Fruit fly (Drosophila melanogaster) whole organism, embryonic: ENCODE results near the gene Flad1.
A peak's percentile ranks its signal among the peaks of the same experiment; 100 is the strongest.

Source experiments
- C15 ChIP-seq: fragments of 200-800 bp; sonication (Bioruptor generic); IDR thresholded peaks from 3 replicates; pipeline ENCODE4 v1.3.6; 2022; ENCODE audit warnings: missing biosample characterization, missing genetic modification characterization
- CG11560 ChIP-seq: fragments of 200-800 bp; sonication (Bioruptor generic); IDR thresholded peaks from 3 replicates; pipeline ENCODE4 v1.3.6; 2022; ENCODE audit warnings: missing biosample characterization, missing genetic modification characterization
- CG14050 ChIP-seq: fragments of 200-800 bp; sonication (Bioruptor generic); IDR thresholded peaks from 3 replicates; pipeline ENCODE4 v1.3.6; 2022; ENCODE audit warnings: missing biosample characterization, missing genetic modification characterization
- CG14667 ChIP-seq: fragments of 200-800 bp; sonication (Bioruptor generic); IDR thresholded peaks from 2 replicates; pipeline ENCODE4 v1.3.6; 2022; ENCODE audit warnings: missing biosample characterization, missing genetic modification characterization
- CG14710 ChIP-seq: fragments of 200-800 bp; sonication (Bioruptor generic); optimal IDR thresholded peaks from 3 replicates; lab custom pipeline; 2019; ENCODE audit warnings: missing biosample characterization, mild to moderate bottlenecking, missing genetic modification characterization, moderate library complexity
- CG1603 ChIP-seq: fragments of 200-800 bp; sonication (Bioruptor generic); optimal IDR thresholded peaks from 2 replicates; lab custom pipeline; 2019; ENCODE audit warnings: missing biosample characterization, mild to moderate bottlenecking, missing genetic modification characterization, moderate library complexity
- CG17359 ChIP-seq: fragments of 200-800 bp; sonication (Bioruptor generic); optimal IDR thresholded peaks from 3 replicates; lab custom pipeline; 2018; ENCODE audit warnings: missing biosample characterization, mild to moderate bottlenecking, missing genetic modification characterization, moderate library complexity
- CG18476 ChIP-seq: fragments of 200-800 bp; sonication (Bioruptor generic); optimal IDR thresholded peaks from 2 replicates; lab custom pipeline; 2016; ENCODE audit warnings: missing biosample characterization, mild to moderate bottlenecking, missing genetic modification characterization
- CG2120 ChIP-seq: fragments of 200-800 bp; sonication (Bioruptor generic); optimal IDR thresholded peaks from 3 replicates; lab custom pipeline; 2016; ENCODE audit warnings: missing biosample characterization, missing genetic modification characterization
- CG3065 ChIP-seq: fragments of 200-800 bp; sonication (Bioruptor generic); optimal IDR thresholded peaks from 2 replicates; lab custom pipeline; 2016; ENCODE audit warnings: missing biosample characterization, missing genetic modification characterization
- CG7839 ChIP-seq: fragments of 200-800 bp; sonication (Bioruptor generic); optimal IDR thresholded peaks from 3 replicates; lab custom pipeline; 2018; ENCODE audit warnings: missing biosample characterization, mild to moderate bottlenecking, missing genetic modification characterization, moderate library complexity
- CG8924 ChIP-seq: fragments of 200-800 bp; optimal IDR thresholded peaks from 3 replicates; lab custom pipeline; 2019; ENCODE audit warnings: missing biosample characterization, mild to moderate bottlenecking, missing genetic modification characterization, moderate library complexity
- CG9727 ChIP-seq: fragments of 200-800 bp; sonication (Bioruptor generic); optimal IDR thresholded peaks from 3 replicates; lab custom pipeline; 2017; ENCODE audit warnings: missing biosample characterization, mild to moderate bottlenecking, missing genetic modification characterization
- CHES-1-like ChIP-seq: fragments of 200-800 bp; sonication (Bioruptor generic); optimal IDR thresholded peaks from 2 replicates; lab custom pipeline; 2016; ENCODE audit warnings: missing biosample characterization, missing genetic modification characterization
- CoRest ChIP-seq: fragments of 200-800 bp; sonication (Bioruptor generic); optimal IDR thresholded peaks from 3 replicates; lab custom pipeline; 2018; ENCODE audit warnings: missing biosample characterization, mild to moderate bottlenecking, missing genetic modification characterization, moderate library complexity
- D ChIP-seq, 2 experiments: fragments of 200-800 bp in 1 of 2; fragments of >200 bp in 1 of 2; sonication (Bioruptor generic) in 1 of 2; optimal IDR thresholded peaks; 2 replicates in 1 of 2; 3 replicates in 1 of 2; lab custom pipeline; 2017; ENCODE audit warnings: mild to moderate bottlenecking in 1 of 2, missing biosample characterization in 1 of 2, missing genetic modification characterization in 1 of 2, missing genetic modification reagents in 1 of 2
- D19A ChIP-seq: fragments of 200-800 bp; optimal IDR thresholded peaks from 3 replicates; lab custom pipeline; 2019; ENCODE audit warnings: missing biosample characterization, mild to moderate bottlenecking, missing genetic modification characterization, moderate library complexity
- Dbx ChIP-seq: fragments of 200-800 bp; sonication (Bioruptor generic); IDR thresholded peaks from 3 replicates; pipeline ENCODE4 v1.3.6; 2022; ENCODE audit warnings: missing biosample characterization, missing genetic modification characterization
- Dfd ChIP-seq, 2 experiments: fragments of >200 bp; optimal IDR thresholded peaks; 2 replicates each; lab custom pipeline; 2017; ENCODE audit warnings: missing biosample characterization in 2 of 2, missing genetic modification characterization in 2 of 2
- Dip3 ChIP-seq: fragments of 200-800 bp; sonication (Bioruptor generic); optimal IDR thresholded peaks from 3 replicates; lab custom pipeline; 2016; ENCODE audit warnings: missing biosample characterization, missing genetic modification characterization
- Hr3 ChIP-seq: fragments of 200-800 bp; sonication (Bioruptor generic); optimal IDR thresholded peaks from 3 replicates; lab custom pipeline; 2016; ENCODE audit warnings: missing biosample characterization, missing genetic modification characterization
- MESR4 ChIP-seq: fragments of 200-800 bp; sonication (Bioruptor generic); optimal IDR thresholded peaks from 2 replicates; lab custom pipeline; 2018; ENCODE audit warnings: missing biosample characterization, mild to moderate bottlenecking, missing genetic modification characterization, moderate library complexity
- Med ChIP-seq: fragments of 200-800 bp; sonication (Bioruptor generic); peaks from one replicate; lab custom pipeline; 2016; ENCODE audit warnings: missing biosample characterization, missing genetic modification characterization, mild to moderate bottlenecking, inconsistent platforms, moderate library complexity
- Nf-YB ChIP-seq: fragments of 200-800 bp; sonication (Bioruptor generic); optimal IDR thresholded peaks from 3 replicates; lab custom pipeline; 2019; ENCODE audit warnings: missing biosample characterization, mild to moderate bottlenecking, missing genetic modification characterization, moderate library complexity
- Xbp1 ChIP-seq: fragments of 200-800 bp; sonication (Bioruptor generic); optimal IDR thresholded peaks from 3 replicates; lab custom pipeline; 2016; ENCODE audit warnings: missing biosample characterization, mild to moderate bottlenecking, missing genetic modification characterization
- Xrp1 ChIP-seq: fragments of 200-800 bp; sonication (Bioruptor generic); IDR thresholded peaks from 2 replicates; pipeline ENCODE4 v1.3.6; 2022; ENCODE audit warnings: missing biosample characterization, missing genetic modification characterization
- aop ChIP-seq: fragments of 200-800 bp; sonication (Bioruptor generic); IDR thresholded peaks from 2 replicates; pipeline ENCODE4 v1.3.6; 2022; ENCODE audit warnings: missing biosample characterization, missing genetic modification characterization
- ase ChIP-seq: fragments of 200-800 bp; sonication (Bioruptor generic); IDR thresholded peaks from 3 replicates; pipeline ENCODE4 v1.3.6; 2022; ENCODE audit warnings: missing biosample characterization, missing genetic modification characterization
- bcd ChIP-seq: fragments of 200-800 bp; sonication (Bioruptor generic); optimal IDR thresholded peaks from 2 replicates; lab custom pipeline; 2017; ENCODE audit warnings: missing biosample characterization, mild to moderate bottlenecking, missing genetic modification characterization
- cas ChIP-seq: fragments of 200-800 bp; sonication (Bioruptor generic); IDR thresholded peaks from 2 replicates; pipeline ENCODE4 v1.3.6; 2022; ENCODE audit warnings: missing biosample characterization, missing genetic modification characterization
- dmrt11E ChIP-seq: fragments of 200-800 bp; sonication (Bioruptor generic); optimal IDR thresholded peaks from 3 replicates; lab custom pipeline; 2018; ENCODE audit warnings: missing biosample characterization, mild to moderate bottlenecking, missing genetic modification characterization, moderate library complexity
- dmrt99B ChIP-seq: fragments of 200-800 bp; sonication (Bioruptor generic); optimal IDR thresholded peaks from 2 replicates; lab custom pipeline; 2018; ENCODE audit warnings: missing biosample characterization, mild to moderate bottlenecking, missing genetic modification characterization, moderate library complexity
- esg ChIP-seq: fragments of 200-800 bp; sonication (Bioruptor generic); conservative IDR thresholded peaks from 2 replicates; pipeline ENCODE4 v1.3.6; 2022; ENCODE audit warnings: missing biosample characterization, missing genetic modification characterization
- ewg ChIP-seq: fragments of 200-800 bp; sonication (Bioruptor generic); optimal IDR thresholded peaks from 3 replicates; lab custom pipeline; 2017; ENCODE audit warnings: mild to moderate bottlenecking, missing biosample characterization, missing genetic modification reagents, missing genetic modification characterization
- fd3F ChIP-seq: fragments of 200-800 bp; sonication (Bioruptor generic); optimal IDR thresholded peaks from 2 replicates; lab custom pipeline; 2018; ENCODE audit warnings: missing biosample characterization, mild to moderate bottlenecking, missing genetic modification characterization, moderate library complexity
- gfzf ChIP-seq: fragments of 200-800 bp; sonication (Bioruptor generic); optimal IDR thresholded peaks from 2 replicates; lab custom pipeline; 2016; ENCODE audit warnings: missing biosample characterization, mild to moderate bottlenecking, missing genetic modification characterization, moderate library complexity
- her ChIP-seq: fragments of 200-800 bp; sonication (Bioruptor generic); optimal IDR thresholded peaks from 2 replicates; lab custom pipeline; 2016; ENCODE audit warnings: missing biosample characterization, missing genetic modification characterization
- ind ChIP-seq: fragments of 200-800 bp; sonication (Bioruptor generic); optimal IDR thresholded peaks from 3 replicates; lab custom pipeline; 2016; ENCODE audit warnings: missing biosample characterization, missing genetic modification characterization
- kni ChIP-seq: fragments of 200-800 bp; sonication (Bioruptor generic); optimal IDR thresholded peaks from 3 replicates; lab custom pipeline; 2017; ENCODE audit warnings: mild to moderate bottlenecking, missing biosample characterization, missing genetic modification reagents, missing genetic modification characterization
- lilli ChIP-seq: fragments of 200-800 bp; sonication (Bioruptor generic); optimal IDR thresholded peaks from 3 replicates; lab custom pipeline; 2016; ENCODE audit warnings: missing biosample characterization, missing genetic modification characterization
- lola ChIP-seq, 3 experiments: fragments of >200 bp in 2 of 3; fragments of 200-800 bp in 1 of 3; sonication (Bioruptor generic) in 1 of 3; optimal IDR thresholded peaks; 2 replicates each; lab custom pipeline; 2017 to 2019; ENCODE audit warnings: missing biosample characterization in 3 of 3, missing genetic modification characterization in 3 of 3, mild to moderate bottlenecking in 1 of 3, moderate library complexity in 1 of 3
- mld ChIP-seq: fragments of 200-800 bp; sonication (Bioruptor generic); IDR thresholded peaks from 3 replicates; pipeline ENCODE4 v1.3.6; 2022; ENCODE audit warnings: missing biosample characterization, missing genetic modification characterization; ENCODE audit not compliant: partially characterized antibody
- onecut ChIP-seq: fragments of 200-800 bp; sonication (Bioruptor generic); IDR thresholded peaks from 2 replicates; pipeline ENCODE4 v1.3.6; 2022; ENCODE audit warnings: missing biosample characterization, missing genetic modification characterization
- otp ChIP-seq: fragments of 200-800 bp; sonication (Bioruptor generic); IDR thresholded peaks from 3 replicates; pipeline ENCODE4, ENCODE4 v1.3.6; 2022; ENCODE audit warnings: missing biosample characterization, missing genetic modification characterization
- rib ChIP-seq: fragments of 200-800 bp; sonication (Bioruptor generic); IDR thresholded peaks from 2 replicates; pipeline ENCODE4 v1.3.6; 2022; ENCODE audit warnings: missing biosample characterization, missing genetic modification characterization
- schlank ChIP-seq: fragments of 200-800 bp; sonication (Bioruptor generic); optimal IDR thresholded peaks from 2 replicates; lab custom pipeline; 2018; ENCODE audit warnings: missing biosample characterization, mild to moderate bottlenecking, missing genetic modification characterization
- sens-2 ChIP-seq: fragments of 200-800 bp; sonication (Bioruptor generic); IDR thresholded peaks from 2 replicates; pipeline ENCODE4 v1.3.6; 2022; ENCODE audit warnings: missing biosample characterization, missing genetic modification characterization
- tgo ChIP-seq: fragments of 200-800 bp; sonication (Bioruptor generic); IDR thresholded peaks from 3 replicates; pipeline ENCODE4 v1.3.6; 2022; ENCODE audit warnings: missing biosample characterization, missing genetic modification characterization
- tll ChIP-seq, 2 experiments: fragments of 200-800 bp in 1 of 2; fragments of >200 bp in 1 of 2; sonication (Bioruptor generic) in 1 of 2; optimal IDR thresholded peaks; 2 replicates each; lab custom pipeline; 2017 to 2019; ENCODE audit warnings: missing biosample characterization in 2 of 2, missing genetic modification characterization in 2 of 2, mild to moderate bottlenecking in 1 of 2, moderate library complexity in 1 of 2

The Flad1 gene

dm6 chrX:12923258-12923901, 20.1 kb upstream of the Flad1 start (continued):
- peak; percentile 60 for TF ChIP-seq dmrt99B (tag; lab: Kevin White, UChicago)
- TF ChIP-seq CG18476 (GFP tag; lab: Kevin White, UChicago) = peak; percentile 15
- no peak for TF ChIP-seq Dip3 (GFP tag; lab: Kevin White, UChicago)
- TF ChIP-seq Xrp1 (GFP tag; lab: Robert Waterston, UW) = peak; percentile 60
- peak; percentile 3 for TF ChIP-seq Xbp1
- TF ChIP-seq CG14710 = peak; percentile 35
- no peak for TF ChIP-seq Hr3 (GFP tag; lab: Kevin White, UChicago)
- TF ChIP-seq sens-2 (GFP tag; lab: Robert Waterston, UW) = 0 out of 2 replicates have a peak, but pooled peaks have one; percentile 33
- peak; percentile 30; the same call in 1 of the 2 replicates for TF ChIP-seq onecut (GFP tag; lab: Robert Waterston, UW)
- no peak for TF ChIP-seq CG14667
- TF ChIP-seq otp (GFP tag; lab: Robert Waterston, UW) = peak; percentile 36; the same call in 1 of the 3 replicates
- peak; percentile 69 for TF ChIP-seq Med (GFP tag; lab: Kevin White, UChicago)
- TF ChIP-seq dmrt11E (tag; lab: Kevin White, UChicago) = peak; percentile 45
- TF ChIP-seq CG9727 = peak; percentile 5
- peak; percentile 45 for TF ChIP-seq CG1603 (tag; lab: Kevin White, UChicago)
- peak; percentile 36 for TF ChIP-seq CoRest (tag; lab: Kevin White, UChicago)
- no peak for TF ChIP-seq CG11560
- no peak for TF ChIP-seq rib (GFP tag; lab: Robert Waterston, UW)
- no peak for TF ChIP-seq CG3065 (GFP tag; lab: Kevin White, UChicago)
- no peak for TF ChIP-seq C15 (GFP tag; lab: Robert Waterston, UW)
- no peak for TF ChIP-seq mld
- no peak for TF ChIP-seq Nf-YB (GFP tag; lab: Kevin White, UChicago)
- TF ChIP-seq CG7839 (tag; lab: Kevin White, UChicago) = peak; percentile 46
- no peak for TF ChIP-seq kni
- TF ChIP-seq lilli (GFP tag; lab: Kevin White, UChicago) = no peak
- TF ChIP-seq CG14050 = no peak
- peak; percentile 6 for TF ChIP-seq ind (GFP tag; lab: Kevin White, UChicago)
- TF ChIP-seq bcd (GFP tag; lab: Kevin White, UChicago) = peak; percentile 22
- no peak for TF ChIP-seq fd3F
- TF ChIP-seq ewg (GFP tag; lab: Kevin White, UChicago) = peak; percentile 25
- TF ChIP-seq CHES-1-like (GFP tag; lab: Kevin White, UChicago) = no peak
- no peak for TF ChIP-seq aop
- peak; percentile 45 for TF ChIP-seq CG17359
- TF ChIP-seq CG2120 (GFP tag; lab: Kevin White, UChicago) = peak; percentile 13
- peak; percentile 40; the same call in 1 of the 2 replicates for TF ChIP-seq esg (GFP tag; lab: Robert Waterston, UW)
- TF ChIP-seq tll (GFP tag; optimal IDR thresholded peaks at IDR 0.05; lab: Kevin White, UChicago) = no peak
- TF ChIP-seq MESR4 (GFP tag; lab: Kevin White, UChicago) = no peak
- TF ChIP-seq schlank = no peak
- no peak for TF ChIP-seq cas (GFP tag; lab: Robert Waterston, UW)
- no peak for TF ChIP-seq Dfd (GFP tag; optimal IDR thresholded peaks at IDR 0.05; lab: Kevin White, UChicago)
- 0 out of 3 replicates have a peak, but pooled peaks have one; percentile 27 for TF ChIP-seq tgo (GFP tag; lab: Robert Waterston, UW)
- TF ChIP-seq D19A (tag; lab: Kevin White, UChicago) = peak; percentile 22
- no peak for TF ChIP-seq ase (GFP tag; lab: Robert Waterston, UW)
- TF ChIP-seq her = no peak
- TF ChIP-seq D (optimal IDR thresholded peaks at IDR 0.05; lab: Kevin White, UChicago) = no peak
- peak; percentile 33 for TF ChIP-seq D (GFP tag; optimal IDR thresholded peaks at IDR 0.05; lab: Kevin White, UChicago)
- no peak for TF ChIP-seq Dbx (GFP tag; lab: Robert Waterston, UW)
- TF ChIP-seq lola (GFP tag; optimal IDR thresholded peaks at IDR 0.05; lab: Kevin White, UChicago) = peak in 1 of 3 experiments; percentile 39
- TF ChIP-seq gfzf (GFP tag; lab: Kevin White, UChicago) = no peak
- TF ChIP-seq CG8924 (tag; lab: Kevin White, UChicago) = peak; percentile 16
